Worm (Caenorhabditis elegans): ENCODE results near the gene Y57E12AL.1.
A peak's percentile ranks its signal among the peaks of the same experiment; 100 is the strongest.

Y57E12AL.1 gene

ce11 chrV:7093720-7094401 lies 33.5 kb downstream of the Y57E12AL.1 start, which contains the start of gene nhr-135 (continued):
- no peak for TF ChIP-seq xnd-1 (tag; optimal IDR thresholded peaks at IDR 0.05)
- TF ChIP-seq snpc-3.4 (tag; optimal IDR thresholded peaks at IDR 0.05), result no peak
- no peak for TF ChIP-seq F55B11.4 (tag; optimal IDR thresholded peaks at IDR 0.05; ENCODE audit: borderline replicate concordance, insufficient read depth)
- no peak for TF ChIP-seq zfh-2 (GFP tag; conservative IDR thresholded peaks at IDR 0.05)
- no peak for TF ChIP-seq tbx-9 (tag; optimal IDR thresholded peaks at IDR 0.05; ENCODE audit: borderline replicate concordance)
- TF ChIP-seq ccch-3 (GFP tag; optimal IDR thresholded peaks at IDR 0.05), result no peak
- TF ChIP-seq F33H1.4 (GFP tag; IDR thresholded peaks at IDR 0.05), result no peak
- no peak for TF ChIP-seq F49E8.2 (tag; optimal IDR thresholded peaks at IDR 0.05; ENCODE audit: insufficient read depth)
- TF ChIP-seq ztf-22 (GFP tag; optimal IDR thresholded peaks at IDR 0.05), result no peak
- TF ChIP-seq snpc-1.1 (tag; optimal IDR thresholded peaks at IDR 0.05; ENCODE audit: insufficient read depth), result no peak
- TF ChIP-seq nhr-90 (tag; optimal IDR thresholded peaks at IDR 0.05), result peak; percentile 17
- no peak for TF ChIP-seq lir-1 (GFP tag; conservative IDR thresholded peaks at IDR 0.05)
- TF ChIP-seq rpc-1 (optimal IDR thresholded peaks at IDR 0.05), result no peak
- no peak for TF ChIP-seq rpc-1 (tag; optimal IDR thresholded peaks at IDR 0.05)
- no peak for TF ChIP-seq mcd-1 (GFP tag; IDR thresholded peaks at IDR 0.05)
- no peak for TF ChIP-seq sea-2 (GFP tag; IDR thresholded peaks at IDR 0.05)
- TF ChIP-seq ztf-26 (tag; optimal IDR thresholded peaks at IDR 0.05), result peak; percentile 53
- TF ChIP-seq attf-3 (GFP tag; conservative IDR thresholded peaks at IDR 0.05), result no peak
- no peak for TF ChIP-seq ceh-79 (tag; optimal IDR thresholded peaks at IDR 0.05)
- peak; percentile 37 for TF ChIP-seq somi-1 (GFP tag; optimal IDR thresholded peaks at IDR 0.05)
- no peak for TF ChIP-seq nfya-2 (GFP tag; IDR thresholded peaks at IDR 0.05)
- TF ChIP-seq unc-130 (GFP tag; optimal IDR thresholded peaks at IDR 0.05), result no peak
- no peak for TF ChIP-seq egl-18 (GFP tag; IDR thresholded peaks at IDR 0.05)
- no peak for TF ChIP-seq die-1 (tag; optimal IDR thresholded peaks at IDR 0.05)
- peak; percentile 67; the same call in 1 of the 2 replicates for TF ChIP-seq egl-44 (GFP tag; IDR thresholded peaks at IDR 0.05)
- no peak for TF ChIP-seq sdz-38 (tag; optimal IDR thresholded peaks at IDR 0.05)
- TF ChIP-seq C06A6.2 (GFP tag; conservative IDR thresholded peaks at IDR 0.05), result no peak; the same call in 1 of the 2 replicates
- no peak for TF ChIP-seq Y79H2A.3 (GFP tag; conservative IDR thresholded peaks at IDR 0.05)
- peak; percentile 66 for TF ChIP-seq attf-5 (GFP tag; optimal IDR thresholded peaks at IDR 0.05)
- no peak for TF ChIP-seq ztf-25 (GFP tag; IDR thresholded peaks at IDR 0.05)
- peak; percentile 73 for TF ChIP-seq lin-40 (tag; optimal IDR thresholded peaks at IDR 0.05)
- TF ChIP-seq unc-62 (GFP tag; optimal IDR thresholded peaks at IDR 0.05), result no peak
- 0 out of 2 replicates have a peak, but pooled peaks have one; percentile 26 for TF ChIP-seq cebp-1 (GFP tag; IDR thresholded peaks at IDR 0.05)
- TF ChIP-seq cebp-1 (tag; optimal IDR thresholded peaks at IDR 0.05), result peak; percentile 71
- TF ChIP-seq hlh-26 (GFP tag; conservative IDR thresholded peaks at IDR 0.05), result no peak
- TF ChIP-seq nfyb-1 (GFP tag; IDR thresholded peaks at IDR 0.05), result peak; percentile 72; the same call in 1 of the 2 replicates
- TF ChIP-seq nhr-27 (tag; optimal IDR thresholded peaks at IDR 0.05), result no peak
- no peak for TF ChIP-seq F52B5.7 (tag; optimal IDR thresholded peaks at IDR 0.05)
- no peak for TF ChIP-seq him-1 (tag; optimal IDR thresholded peaks at IDR 0.05)
- TF ChIP-seq let-526 (GFP tag; IDR thresholded peaks at IDR 0.05), result no peak
- TF ChIP-seq mes-4 (tag; optimal IDR thresholded peaks at IDR 0.05), result no peak
- TF ChIP-seq atf-7 (tag; optimal IDR thresholded peaks at IDR 0.05), result peak; percentile 45
- no peak for TF ChIP-seq Y53F4B.3 (GFP tag; IDR thresholded peaks at IDR 0.05)
- TF ChIP-seq rcor-1 (GFP tag; IDR thresholded peaks at IDR 0.05), result no peak
- no peak for TF ChIP-seq pha-4 (tag; optimal IDR thresholded peaks at IDR 0.05)
- TF ChIP-seq tlf-1 (GFP tag; optimal IDR thresholded peaks at IDR 0.05), result no peak
- no peak for TF ChIP-seq snpc-4 (GFP tag; optimal IDR thresholded peaks at IDR 0.05)
- TF ChIP-seq snpc-4 (tag; optimal IDR thresholded peaks at IDR 0.05), result peak in 1 of 4 experiments; percentile 35
- TF ChIP-seq repo-1 (tag; optimal IDR thresholded peaks at IDR 0.05), result no peak

Data from whole organism, young adult.